Fruit fly (Drosophila melanogaster): ENCODE results near the gene stx.

stx gene

dm6 chrX:10784812-10785638, 40.3 kb upstream of the stx start (continued):
- TF ChIP-seq CG10147 (GFP tag; optimal IDR thresholded peaks at IDR 0.05) (peak; percentile 40), CG43689 (GFP tag; IDR thresholded peaks at IDR 0.05) (no peak), Tbp (GFP tag; optimal IDR thresholded peaks at IDR 0.05) (no peak), CG4707 (GFP tag; optimal IDR thresholded peaks at IDR 0.05) (no peak), CG13424 (tag; optimal IDR thresholded peaks at IDR 0.05) (peak; percentile 6), Dbx (GFP tag; IDR thresholded peaks at IDR 0.05) (no peak), sd (tag; optimal IDR thresholded peaks at IDR 0.05) (no peak), odd (GFP tag; optimal IDR thresholded peaks at IDR 0.05) (no peak), gem (tag; optimal IDR thresholded peaks at IDR 0.05) (peak; percentile 17), seq (GFP tag; IDR thresholded peaks at IDR 0.05) (no peak), TFAM (GFP tag; optimal IDR thresholded peaks at IDR 0.05) (no peak), Sry-β (GFP tag; optimal IDR thresholded peaks at IDR 0.05) (peak; percentile 90), CG9727 (GFP tag; optimal IDR thresholded peaks at IDR 0.05) (peak; percentile 71)

DNA sequence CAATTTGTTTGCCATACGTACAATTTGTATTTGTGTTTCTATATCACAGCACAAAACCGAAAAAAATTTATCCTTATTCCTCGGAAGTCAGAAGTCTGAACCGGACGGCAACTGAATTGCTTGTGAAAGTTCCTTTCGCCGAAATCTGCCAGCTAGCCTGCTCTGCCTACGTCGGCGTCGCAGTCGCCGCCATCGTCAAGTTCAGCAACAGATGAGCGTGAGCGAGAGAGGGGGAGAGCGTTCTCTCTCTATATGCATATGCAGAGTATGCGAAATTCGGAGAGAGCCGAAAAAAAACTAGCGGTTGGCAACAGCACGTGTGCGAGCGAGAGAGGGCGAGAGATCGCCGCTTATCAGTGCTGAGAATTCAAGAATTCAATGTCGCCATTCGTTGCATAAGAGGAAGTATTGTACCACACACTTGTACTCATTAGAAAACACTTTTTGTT, 39.6 kb upstream of the stx start:
- TF ChIP-seq YL-1 (GFP tag; optimal IDR thresholded peaks at IDR 0.05): no peak
- no peak for TF ChIP-seq CG8290 (GFP tag; optimal IDR thresholded peaks at IDR 0.05)
- peak in 1 of 2 experiments; percentile 21 for TF ChIP-seq CG8290 (tag; optimal IDR thresholded peaks at IDR 0.05)
- TF ChIP-seq scrt (GFP tag; optimal IDR thresholded peaks at IDR 0.05): peak; percentile 94
- TF ChIP-seq sd (tag; optimal IDR thresholded peaks at IDR 0.05): peak; percentile 79
- peak; percentile 17 for TF ChIP-seq CG34376 (GFP tag; optimal IDR thresholded peaks at IDR 0.05)
- TF ChIP-seq CG15479 (GFP tag; optimal IDR thresholded peaks at IDR 0.05): peak; percentile 94
- TF ChIP-seq CG1647 (GFP tag; optimal IDR thresholded peaks at IDR 0.05): no peak
- TF ChIP-seq corto (GFP tag; optimal IDR thresholded peaks at IDR 0.05): peak; percentile 12
- TF ChIP-seq Dp (GFP tag; optimal IDR thresholded peaks at IDR 0.05): no peak
- no peak for TF ChIP-seq BEAF-32 (GFP tag; optimal IDR thresholded peaks at IDR 0.05)
- TF ChIP-seq sqz (GFP tag; optimal IDR thresholded peaks at IDR 0.05): peak; percentile 87
- peak; percentile 81 to 89 for TF ChIP-seq Trl (optimal IDR thresholded peaks at IDR 0.05)
- TF ChIP-seq Trl (GFP tag; optimal IDR thresholded peaks at IDR 0.05): peak; percentile 1
- TF ChIP-seq unc-4 (GFP tag; IDR thresholded peaks at IDR 0.05; ENCODE audit: partially characterized antibody): 0 out of 2 replicates have a peak, but pooled peaks have one; percentile 17
- TF ChIP-seq disco-r (GFP tag; optimal IDR thresholded peaks at IDR 0.05): no peak
- no peak for TF ChIP-seq CG18476 (GFP tag; optimal IDR thresholded peaks at IDR 0.05)
- peak; percentile 2 for TF ChIP-seq CG10543 (GFP tag; optimal IDR thresholded peaks at IDR 0.05)
- TF ChIP-seq CG32772 (GFP tag; IDR thresholded peaks at IDR 0.05): 0 out of 2 replicates have a peak, but pooled peaks have one; percentile 25
- no peak for TF ChIP-seq CG8944 (GFP tag; optimal IDR thresholded peaks at IDR 0.05)
- no peak for TF ChIP-seq CG7357 (GFP tag; IDR thresholded peaks at IDR 0.05)
- no peak for TF ChIP-seq ash1 (GFP tag; optimal IDR thresholded peaks at IDR 0.05)
- no peak for TF ChIP-seq HLH4C (GFP tag; IDR thresholded peaks at IDR 0.05; ENCODE audit: partially characterized antibody)
- TF ChIP-seq hth (optimal IDR thresholded peaks at IDR 0.05): no peak
- peak; percentile 50 for TF ChIP-seq lilli (GFP tag; optimal IDR thresholded peaks at IDR 0.05)
- TF ChIP-seq NfI (GFP tag; optimal IDR thresholded peaks at IDR 0.05): no peak
- no peak for TF ChIP-seq Optix (GFP tag; IDR thresholded peaks at IDR 0.05)
- TF ChIP-seq Ravus (GFP tag; IDR thresholded peaks at IDR 0.05): no peak
- peak; percentile 30 for TF ChIP-seq CG15514 (GFP tag; optimal IDR thresholded peaks at IDR 0.05)
- no peak for TF ChIP-seq CG6683 (GFP tag; optimal IDR thresholded peaks at IDR 0.05)
- peak; percentile 26 for TF ChIP-seq CG18599 (GFP tag; optimal IDR thresholded peaks at IDR 0.05)
- TF ChIP-seq gt (GFP tag; IDR thresholded peaks at IDR 0.05): no peak
- no peak for TF ChIP-seq CG1529 (GFP tag; optimal IDR thresholded peaks at IDR 0.05)
- TF ChIP-seq Chrac-16 (GFP tag; optimal IDR thresholded peaks at IDR 0.05): no peak
- TF ChIP-seq h (optimal IDR thresholded peaks at IDR 0.05): no peak
- TF ChIP-seq CG12236 (GFP tag; optimal IDR thresholded peaks at IDR 0.05): no peak
- TF ChIP-seq CG9215 (GFP tag; IDR thresholded peaks at IDR 0.05): no peak

Measured in whole organism, embryonic.